Fruit fly (Drosophila melanogaster) whole organism, prepupa: Measurements from ENCODE around the gene Nubp2.

Experiments used
- Blimp-1 ChIP-seq: fragments of 200-800 bp; sonication (Bioruptor generic); optimal IDR thresholded peaks from 3 replicates; lab custom pipeline; 2017; ENCODE audit warnings: missing biosample characterization, missing genetic modification characterization, mild to moderate bottlenecking, moderate library complexity, missing genetic modification reagents
- CG10631 ChIP-seq: fragments of 200-800 bp; sonication (Bioruptor generic); optimal IDR thresholded peaks from 2 replicates; lab custom pipeline; 2016; ENCODE audit warnings: missing biosample characterization, missing genetic modification characterization
- CG10669 ChIP-seq: fragments of 200-800 bp; sonication (Bioruptor generic); optimal IDR thresholded peaks from 3 replicates; lab custom pipeline; 2018; ENCODE audit warnings: missing biosample characterization, mild to moderate bottlenecking, missing genetic modification characterization, moderate library complexity
- CG11762 ChIP-seq: fragments of 200-800 bp; sonication (Bioruptor generic); optimal IDR thresholded peaks from 3 replicates; lab custom pipeline; 2016; ENCODE audit warnings: missing biosample characterization, missing genetic modification characterization; ENCODE audit not compliant: insufficient read depth
- CG15336 ChIP-seq: fragments of 200-800 bp; sonication (Bioruptor generic); IDR thresholded peaks from 2 replicates; pipeline ENCODE4 v1.3.6; 2022; ENCODE audit warnings: missing biosample characterization, missing genetic modification characterization
- CG1621 ChIP-seq: fragments of 200-800 bp; sonication (Bioruptor generic); optimal IDR thresholded peaks from 3 replicates; lab custom pipeline; 2018; ENCODE audit warnings: missing biosample characterization, mild to moderate bottlenecking, missing genetic modification characterization
- CG16779 ChIP-seq: fragments of 200-800 bp; sonication (Bioruptor generic); optimal IDR thresholded peaks from 3 replicates; lab custom pipeline; 2017; ENCODE audit warnings: missing biosample characterization, mild to moderate bottlenecking, missing genetic modification characterization
- CG3032 ChIP-seq: fragments of 200-800 bp; optimal IDR thresholded peaks from 2 replicates; lab custom pipeline; 2019; ENCODE audit warnings: missing biosample characterization, mild to moderate bottlenecking, missing genetic modification characterization, moderate library complexity
- CG31627 ChIP-seq: fragments of 200-800 bp; sonication (Bioruptor generic); optimal IDR thresholded peaks from 3 replicates; lab custom pipeline; 2016; ENCODE audit warnings: missing biosample characterization, missing genetic modification characterization
- CG32006 ChIP-seq: fragments of 200-800 bp; sonication (Bioruptor generic); optimal IDR thresholded peaks from 3 replicates; lab custom pipeline; 2017; ENCODE audit warnings: missing biosample characterization, mild to moderate bottlenecking, missing genetic modification characterization
- CG34406 ChIP-seq: fragments of 200-800 bp; sonication (Bioruptor generic); optimal IDR thresholded peaks from 3 replicates; lab custom pipeline; 2016; ENCODE audit warnings: missing biosample characterization, missing genetic modification characterization
- CG3919 ChIP-seq: fragments of 200-800 bp; sonication (Bioruptor generic); optimal IDR thresholded peaks from 3 replicates; lab custom pipeline; 2016; ENCODE audit warnings: missing biosample characterization, missing genetic modification characterization
- CG4318 ChIP-seq: fragments of 200-800 bp; sonication (Bioruptor generic); optimal IDR thresholded peaks from 3 replicates; lab custom pipeline; 2017; ENCODE audit warnings: missing biosample characterization, mild to moderate bottlenecking, missing genetic modification characterization
- CG6276 ChIP-seq: fragments of 200-800 bp; sonication (Bioruptor generic); optimal IDR thresholded peaks from 2 replicates; lab custom pipeline; 2017; ENCODE audit warnings: missing biosample characterization, mild to moderate bottlenecking, missing genetic modification characterization
- CG6792 ChIP-seq: fragments of 200-800 bp; sonication (Bioruptor generic); optimal IDR thresholded peaks from 3 replicates; lab custom pipeline; 2016; ENCODE audit warnings: missing biosample characterization, missing genetic modification characterization
- CG6808 ChIP-seq: fragments of 200-800 bp; sonication (Bioruptor generic); optimal IDR thresholded peaks from 3 replicates; lab custom pipeline; 2017; ENCODE audit warnings: missing biosample characterization, missing genetic modification characterization, mild to moderate bottlenecking, moderate library complexity, missing genetic modification reagents
- CG7368 ChIP-seq: fragments of 200-800 bp; sonication (Bioruptor generic); optimal IDR thresholded peaks from 3 replicates; lab custom pipeline; 2016; ENCODE audit warnings: missing biosample characterization, missing genetic modification characterization
- CG8119 ChIP-seq: fragments of 200-800 bp; sonication (Bioruptor generic); IDR thresholded peaks from 3 replicates; pipeline ENCODE4 v1.3.6; 2022; ENCODE audit warnings: missing biosample characterization, missing genetic modification characterization
- CG8632 ChIP-seq: fragments of 200-800 bp; sonication (Bioruptor generic); optimal IDR thresholded peaks from 3 replicates; lab custom pipeline; 2016; ENCODE audit warnings: missing biosample characterization, missing genetic modification characterization
- CG9139 ChIP-seq: fragments of 200-800 bp; sonication (Bioruptor generic); optimal IDR thresholded peaks from 3 replicates; lab custom pipeline; 2017; ENCODE audit warnings: missing biosample characterization, mild to moderate bottlenecking, missing genetic modification characterization
- Eip78C ChIP-seq: fragments of 200-800 bp; sonication (Bioruptor generic); peaks from one replicate; lab custom pipeline; 2016; ENCODE audit warnings: missing biosample characterization, missing genetic modification characterization
- Eip93F ChIP-seq: fragments of 200-800 bp; sonication (Bioruptor generic); optimal IDR thresholded peaks from 2 replicates; lab custom pipeline; 2016; ENCODE audit warnings: missing biosample characterization, mild to moderate bottlenecking, missing genetic modification characterization
- Ets21C ChIP-seq: fragments of 200-800 bp; sonication (Bioruptor generic); optimal IDR thresholded peaks from 3 replicates; lab custom pipeline; 2016; ENCODE audit warnings: missing biosample characterization, missing genetic modification characterization
- Ets96B ChIP-seq: fragments of 200-800 bp; optimal IDR thresholded peaks from 2 replicates; lab custom pipeline; 2019; ENCODE audit warnings: missing biosample characterization, mild to moderate bottlenecking, missing genetic modification characterization, moderate library complexity
- Gug ChIP-seq: fragments of 200-800 bp; sonication (Bioruptor generic); IDR thresholded peaks from 2 replicates; pipeline ENCODE4 v1.3.6; 2022; ENCODE audit warnings: missing biosample characterization, missing genetic modification characterization
- Hr38 ChIP-seq: sonication (Bioruptor generic); optimal IDR thresholded peaks from 2 replicates; lab custom pipeline; 2016; ENCODE audit warnings: missing biosample characterization, missing genetic modification characterization
- Hr39 ChIP-seq: fragments of 200-800 bp; sonication (Bioruptor generic); optimal IDR thresholded peaks from 2 replicates; lab custom pipeline; 2016; ENCODE audit warnings: missing biosample characterization, missing genetic modification characterization
- Hr4 ChIP-seq: fragments of 200-800 bp; sonication (Bioruptor generic); optimal IDR thresholded peaks from 3 replicates; lab custom pipeline; 2016; ENCODE audit warnings: missing biosample characterization, missing genetic modification characterization
- Lpt ChIP-seq: fragments of 200-800 bp; sonication (Bioruptor generic); optimal IDR thresholded peaks from 3 replicates; lab custom pipeline; 2016; ENCODE audit warnings: missing biosample characterization, missing genetic modification characterization
- OdsH ChIP-seq: fragments of 200-800 bp; sonication (Bioruptor generic); optimal IDR thresholded peaks from 3 replicates; lab custom pipeline; 2016; ENCODE audit warnings: missing biosample characterization, missing genetic modification characterization
- Sox102F ChIP-seq: fragments of 200-800 bp; sonication (Bioruptor generic); optimal IDR thresholded peaks from 2 replicates; lab custom pipeline; 2016; ENCODE audit warnings: missing biosample characterization, mild to moderate bottlenecking, missing genetic modification characterization
- Sox14 ChIP-seq: fragments of 200-800 bp; sonication (Bioruptor generic); optimal IDR thresholded peaks from 3 replicates; lab custom pipeline; 2016; ENCODE audit warnings: missing biosample characterization, missing genetic modification characterization
- Sox15 ChIP-seq: fragments of 200-800 bp; sonication (Bioruptor generic); optimal IDR thresholded peaks from 3 replicates; lab custom pipeline; 2016; ENCODE audit warnings: missing biosample characterization, missing genetic modification characterization
- achi ChIP-seq: fragments of 200-800 bp; sonication (Bioruptor generic); optimal IDR thresholded peaks from 3 replicates; lab custom pipeline; 2016; ENCODE audit warnings: missing biosample characterization, missing genetic modification characterization
- acj6 ChIP-seq: fragments of 200-800 bp; sonication (Bioruptor generic); optimal IDR thresholded peaks from 3 replicates; lab custom pipeline; 2016; ENCODE audit warnings: missing biosample characterization, missing genetic modification characterization
- cyc ChIP-seq: fragments of 200-800 bp; sonication (Bioruptor generic); optimal IDR thresholded peaks from 3 replicates; lab custom pipeline; 2016; ENCODE audit warnings: missing biosample characterization, missing genetic modification characterization
- dac ChIP-seq: fragments of 200-800 bp; sonication (Bioruptor generic); optimal IDR thresholded peaks from 2 replicates; lab custom pipeline; 2017; ENCODE audit warnings: missing biosample characterization, mild to moderate bottlenecking, missing genetic modification characterization
- eg ChIP-seq: fragments of 200-800 bp; sonication (Bioruptor generic); IDR thresholded peaks from 3 replicates; pipeline ENCODE4 v1.3.6; 2022; ENCODE audit warnings: missing biosample characterization, missing genetic modification characterization
- esn ChIP-seq: fragments of 200-800 bp; sonication (Bioruptor generic); optimal IDR thresholded peaks from 2 replicates; lab custom pipeline; 2016; ENCODE audit warnings: missing biosample characterization, mild to moderate bottlenecking, missing genetic modification characterization, moderate library complexity
- fd85E ChIP-seq: fragments of 200-800 bp; sonication (Bioruptor generic); optimal IDR thresholded peaks from 3 replicates; lab custom pipeline; 2016; ENCODE audit warnings: missing biosample characterization, missing genetic modification characterization
- fkh ChIP-seq: fragments of 200-800 bp; sonication (Bioruptor generic); optimal IDR thresholded peaks from 3 replicates; lab custom pipeline; 2017; ENCODE audit warnings: missing biosample characterization, mild to moderate bottlenecking, missing genetic modification characterization, moderate library complexity
- lz ChIP-seq: fragments of 200-800 bp; sonication (Bioruptor generic); optimal IDR thresholded peaks from 3 replicates; lab custom pipeline; 2016; ENCODE audit warnings: missing biosample characterization, missing genetic modification characterization
- net ChIP-seq: fragments of 200-800 bp; sonication (Bioruptor generic); optimal IDR thresholded peaks from 3 replicates; lab custom pipeline; 2016; ENCODE audit warnings: missing biosample characterization, missing genetic modification characterization
- pdm3 ChIP-seq: fragments of 200-800 bp; sonication (Bioruptor generic); optimal IDR thresholded peaks from 3 replicates; lab custom pipeline; 2016; ENCODE audit warnings: missing biosample characterization, missing genetic modification characterization
- salr ChIP-seq, 2 experiments: fragments of 200-800 bp; sonication (Bioruptor generic); optimal IDR thresholded peaks; 3 replicates each; lab custom pipeline; 2016 to 2018; ENCODE audit warnings: missing biosample characterization in 2 of 2, missing genetic modification characterization in 2 of 2, mild to moderate bottlenecking in 1 of 2
- spab ChIP-seq: fragments of 200-800 bp; sonication (Bioruptor generic); optimal IDR thresholded peaks from 2 replicates; lab custom pipeline; 2017; ENCODE audit warnings: missing biosample characterization, mild to moderate bottlenecking, missing genetic modification characterization, missing genetic modification reagents
- ss ChIP-seq, 2 experiments: fragments of 200-800 bp; sonication (Bioruptor generic); optimal IDR thresholded peaks; 2 replicates in 1 of 2; 3 replicates in 1 of 2; lab custom pipeline; 2017 to 2018; ENCODE audit warnings: mild to moderate bottlenecking in 2 of 2, missing biosample characterization in 2 of 2, missing genetic modification characterization in 2 of 2, moderate library complexity in 1 of 2
- svp ChIP-seq: fragments of 200-800 bp; sonication (Bioruptor generic); peaks from one replicate; lab custom pipeline; 2016; ENCODE audit warnings: missing biosample characterization, missing genetic modification characterization
- topi ChIP-seq: fragments of 200-800 bp; sonication (Bioruptor generic); optimal IDR thresholded peaks from 3 replicates; lab custom pipeline; 2016; ENCODE audit warnings: missing biosample characterization, missing genetic modification characterization

Nubp2 gene

dm6 chr3L:20507552-20507951 is 18.8 kb upstream of the Nubp2 start:
- no peak for TF ChIP-seq CG8632 (GFP tag; lab: Kevin White, UChicago)
- TF ChIP-seq Sox15 (GFP tag; lab: Kevin White, UChicago): no peak
- peak; percentile 70 for TF ChIP-seq Eip78C
- no peak for TF ChIP-seq Lpt (GFP tag; lab: Kevin White, UChicago)
- no peak for TF ChIP-seq Gug
- no peak for TF ChIP-seq CG6808
- 0 out of 2 replicates have a peak, but pooled peaks have one; percentile 18 for TF ChIP-seq CG15336 (GFP tag; lab: Robert Waterston, UW)

dm6 chr3L:20508136-20508635 is 18.2 kb upstream of the Nubp2 start:
- TF ChIP-seq cyc (GFP tag; lab: Kevin White, UChicago) (peak; percentile 92), fkh (GFP tag; lab: Kevin White, UChicago) (peak; percentile 99), acj6 (GFP tag; lab: Kevin White, UChicago) (peak; percentile 89), spab (GFP tag; lab: Kevin White, UChicago) (peak; percentile 87), Ets21C (peak; percentile 91), CG9139 (GFP tag; lab: Kevin White, UChicago) (peak; percentile 85), Hr38 (GFP tag; lab: Kevin White, UChicago) (no peak), CG15336 (GFP tag; lab: Robert Waterston, UW) (peak; percentile 84), Hr4 (GFP tag; lab: Kevin White, UChicago) (peak; percentile 91), CG31627 (peak; percentile 94), CG6276 (peak; percentile 83), CG11762 (GFP tag; lab: Kevin White, UChicago) (peak; percentile 83), CG3032 (tag; lab: Kevin White, UChicago) (peak; percentile 89), Sox14 (GFP tag; lab: Kevin White, UChicago) (peak; percentile 92), Ets96B (tag; lab: Kevin White, UChicago) (peak; percentile 82), OdsH (GFP tag; lab: Kevin White, UChicago) (peak; percentile 92), Sox102F (GFP tag; lab: Kevin White, UChicago) (peak; percentile 93), CG1621 (tag; lab: Kevin White, UChicago) (peak; percentile 84), Eip78C (peak; percentile 98), fd85E (GFP tag; lab: Kevin White, UChicago) (peak; percentile 75), Eip93F (GFP tag; lab: Kevin White, UChicago) (peak; percentile 53), CG3919 (GFP tag; lab: Kevin White, UChicago) (peak; percentile 95), salr (GFP tag; optimal IDR thresholded peaks at IDR 0.05; lab: Kevin White, UChicago) (peak in 1 of 2 experiments; percentile 87), eg (peak; percentile 91; the same call in 2 of the 3 replicates), CG4318 (GFP tag; lab: Kevin White, UChicago) (peak; percentile 82), CG34406 (peak; percentile 91), CG10669 (peak; percentile 91), pdm3 (GFP tag; lab: Kevin White, UChicago) (peak; percentile 93), net (GFP tag; lab: Kevin White, UChicago) (peak; percentile 91), dac (GFP tag; lab: Kevin White, UChicago) (peak; percentile 70), CG7368 (peak; percentile 88), svp (peak; percentile 97), CG32006 (GFP tag; lab: Kevin White, UChicago) (peak; percentile 89), CG8632 (GFP tag; lab: Kevin White, UChicago) (peak; percentile 90), CG10631 (GFP tag; lab: Kevin White, UChicago) (peak; percentile 93), ss (GFP tag; optimal IDR thresholded peaks at IDR 0.05; lab: Kevin White, UChicago) (peak; percentile 91 to 92), Sox15 (GFP tag; lab: Kevin White, UChicago) (peak; percentile 85), CG8119 (GFP tag; lab: Robert Waterston, UW) (no peak; the same call in none of the 3 replicates), Hr39 (peak; percentile 92), CG16779 (tag; lab: Kevin White, UChicago) (peak; percentile 81), esn (GFP tag; lab: Kevin White, UChicago) (peak; percentile 94), achi (GFP tag; lab: Kevin White, UChicago) (peak; percentile 91), Blimp-1 (peak; percentile 80), topi (peak; percentile 94), lz (GFP tag; lab: Kevin White, UChicago) (peak; percentile 91), Gug (peak; percentile 90), CG6792 (GFP tag; lab: Kevin White, UChicago) (peak; percentile 90)
